Worm (Caenorhabditis elegans) whole organism, midembryonic: Measurements from ENCODE around the gene B0334.10.

ENCODE experiments used
- T22C8.4 ChIP-seq: fragments of 200-800 bp; sonication (Bioruptor generic); IDR thresholded peaks from 2 replicates; pipeline ENCODE4 v1.3.6; 2022; ENCODE audit warnings: missing genetic modification characterization, missing compliant biosample characterization
- cog-1 ChIP-seq: sonication (generic microtip); optimal IDR thresholded peaks from 2 replicates; lab custom pipeline; 2016; ENCODE audit warnings: missing genetic modification characterization, missing compliant biosample characterization
- med-1 ChIP-seq: sonication (generic microtip); optimal IDR thresholded peaks from 2 replicates; lab custom pipeline; 2017; ENCODE audit warnings: missing genetic modification characterization, mild to moderate bottlenecking, missing compliant biosample characterization, antibody characterized with exemption, missing genetic modification reagents; ENCODE audit not compliant: insufficient read depth
- ref-1 ChIP-seq: fragments of 200-800 bp; sonication (Bioruptor generic); conservative IDR thresholded peaks from 2 replicates; pipeline ENCODE4 v1.3.6; 2022; ENCODE audit warnings: missing genetic modification reagents, missing genetic modification characterization, missing compliant biosample characterization
- tab-1 ChIP-seq: fragments of 200-800 bp; sonication (Bioruptor generic); IDR thresholded peaks from 2 replicates; pipeline ENCODE4 v1.3.6; 2022; ENCODE audit warnings: missing genetic modification characterization, missing compliant biosample characterization
- ztf-23 ChIP-seq: fragments of 200-800 bp; sonication (Bioruptor generic); IDR thresholded peaks from 2 replicates; pipeline ENCODE4 v1.3.6; 2022; ENCODE audit warnings: missing genetic modification reagents, missing genetic modification characterization, missing compliant biosample characterization
- ztf-29 ChIP-seq: fragments of 200-800 bp; sonication (Bioruptor generic); IDR thresholded peaks from 2 replicates; pipeline ENCODE4 v1.3.6; 2022; ENCODE audit warnings: missing genetic modification reagents, missing genetic modification characterization, missing compliant biosample characterization

ce11 chrII:11484600-11484999 lies 33.7 kb upstream of the B0334.10 start:
- TF ChIP-seq ztf-29 (GFP tag; lab: Robert Waterston, UW) (peak; percentile 95), cog-1 (peak; percentile 93), T22C8.4 (GFP tag; lab: Robert Waterston, UW) (peak; percentile 96), tab-1 (GFP tag; lab: Robert Waterston, UW) (peak; percentile 99), ref-1 (GFP tag; lab: Robert Waterston, UW) (peak; percentile 94), ztf-23 (GFP tag; lab: Robert Waterston, UW) (peak; percentile 96), med-1 (GFP tag; lab: Kevin White, UChicago) (peak; percentile 85)
